Worm (Caenorhabditis elegans): ENCODE data around the gene C25D7.5.

DNA sequence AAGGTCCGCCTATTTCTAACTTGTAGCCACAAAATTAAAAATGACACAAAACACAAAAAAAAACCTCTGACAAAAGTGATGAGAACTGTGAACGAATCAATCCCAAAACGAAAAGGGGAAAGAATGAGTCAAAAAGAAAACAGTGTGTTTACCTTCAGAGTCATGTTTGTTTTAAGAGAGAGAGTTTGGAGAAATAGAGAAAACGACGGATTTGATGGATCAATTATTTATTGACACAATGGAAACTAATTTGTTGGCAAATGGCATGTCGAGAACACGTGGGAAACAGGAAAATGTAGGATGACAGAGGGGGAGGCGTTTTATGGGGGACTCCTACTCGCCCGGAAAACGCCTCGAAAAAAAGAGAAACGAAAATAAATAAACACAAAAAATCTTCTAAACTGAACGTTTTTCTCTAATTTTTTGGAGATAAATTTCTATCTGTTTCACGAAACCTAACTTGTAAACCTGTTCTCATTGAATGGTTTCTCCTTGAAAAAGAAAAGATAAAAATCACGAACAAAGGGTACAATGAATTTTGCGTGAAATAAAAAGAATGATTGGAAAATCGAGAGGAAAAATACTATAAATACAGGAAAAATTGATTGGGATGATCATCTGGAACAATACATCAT, 35.5 kb upstream of the C25D7.5 start:
- TF ChIP-seq ama-1 (optimal IDR thresholded peaks at IDR 0.05) (no peak), scrt-1 (GFP tag; IDR thresholded peaks at IDR 0.05) (no peak), tra-4 (tag; optimal IDR thresholded peaks at IDR 0.05) (no peak), aly-1 (tag; optimal IDR thresholded peaks at IDR 0.05) (no peak), flt-1 (GFP tag; IDR thresholded peaks at IDR 0.05) (no peak), F13C5.2 (tag; optimal IDR thresholded peaks at IDR 0.05) (no peak), pes-1 (GFP tag; IDR thresholded peaks at IDR 0.05) (no peak)

Measured in whole organism, early embryonic.